Fruit fly (Drosophila melanogaster): ENCODE data around the gene stai.

The stai gene

DNA sequence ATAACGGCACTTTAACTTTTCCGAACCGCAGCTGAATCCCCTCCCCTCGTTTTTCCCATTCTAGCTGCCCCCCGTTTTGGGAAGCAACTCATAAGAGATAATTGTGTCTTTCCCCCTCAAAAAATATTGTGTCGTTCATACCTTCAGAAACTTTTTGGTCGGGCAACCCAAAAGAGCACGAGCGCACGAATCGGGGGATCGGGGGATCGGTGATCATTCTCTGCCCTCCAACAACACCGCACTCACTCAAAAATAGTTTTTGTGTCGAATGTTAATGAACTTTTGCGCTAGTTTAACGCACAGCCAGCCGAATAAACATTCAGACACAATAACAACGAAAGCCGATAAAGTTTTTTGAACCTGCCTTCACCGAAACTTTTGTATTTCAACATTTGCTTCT is 9.8 kb upstream of the stai start (continued):
- TF ChIP-seq eve (GFP tag; optimal IDR thresholded peaks at IDR 0.05) (no peak), Neu2 (GFP tag; optimal IDR thresholded peaks at IDR 0.05; ENCODE audit: borderline replicate concordance) (no peak), Adf1 (GFP tag; IDR thresholded peaks at IDR 0.05) (peak; percentile 59; the same call in 1 of the 2 replicates), CG43689 (GFP tag; IDR thresholded peaks at IDR 0.05) (no peak), lmd (GFP tag; IDR thresholded peaks at IDR 0.05) (no peak), CG17612 (GFP tag; IDR thresholded peaks at IDR 0.05) (no peak), Trl (optimal IDR thresholded peaks at IDR 0.05) (peak in 1 of 2 experiments; percentile 7), Trl (GFP tag; optimal IDR thresholded peaks at IDR 0.05) (no peak), Dad (GFP tag; optimal IDR thresholded peaks at IDR 0.05) (no peak), Hand (GFP tag; optimal IDR thresholded peaks at IDR 0.05) (no peak), pan (optimal IDR thresholded peaks at IDR 0.05) (no peak), pan (GFP tag; optimal IDR thresholded peaks at IDR 0.05 in 1 of 2, IDR thresholded peaks at IDR 0.05 in 1 of 2) (peak in 1 of 2 experiments; percentile 20), ase (GFP tag; IDR thresholded peaks at IDR 0.05) (no peak), D19B (GFP tag; optimal IDR thresholded peaks at IDR 0.05) (no peak), Aef1 (GFP tag; IDR thresholded peaks at IDR 0.05) (peak; percentile 64), CG4404 (GFP tag; IDR thresholded peaks at IDR 0.05) (no peak), CG6272 (GFP tag; IDR thresholded peaks at IDR 0.05) (no peak), CoRest (tag; optimal IDR thresholded peaks at IDR 0.05) (no peak), tll (GFP tag; optimal IDR thresholded peaks at IDR 0.05) (no peak), pho (GFP tag; optimal IDR thresholded peaks at IDR 0.05) (no peak), nmo (GFP tag; optimal IDR thresholded peaks at IDR 0.05) (no peak), Kr (GFP tag; optimal IDR thresholded peaks at IDR 0.05) (no peak), dpn (GFP tag; optimal IDR thresholded peaks at IDR 0.05) (no peak), Sox102F (GFP tag; optimal IDR thresholded peaks at IDR 0.05) (no peak), Rx (GFP tag; IDR thresholded peaks at IDR 0.05) (no peak), CG13894 (tag; optimal IDR thresholded peaks at IDR 0.05) (peak; percentile 28), Deaf1 (tag; optimal IDR thresholded peaks at IDR 0.05) (peak; percentile 84), B-H1 (GFP tag; IDR thresholded peaks at IDR 0.05) (no peak), CG7963 (GFP tag; IDR thresholded peaks at IDR 0.05; ENCODE audit: partially characterized antibody) (no peak), kni (GFP tag; optimal IDR thresholded peaks at IDR 0.05) (peak; percentile 87), ranshi (GFP tag; IDR thresholded peaks at IDR 0.05) (no peak), CG13424 (tag; optimal IDR thresholded peaks at IDR 0.05) (no peak), CG2678 (tag; optimal IDR thresholded peaks at IDR 0.05) (peak; percentile 26), CG9215 (GFP tag; IDR thresholded peaks at IDR 0.05) (no peak), CG10543 (GFP tag; optimal IDR thresholded peaks at IDR 0.05) (peak; percentile 68), Fer3 (tag; optimal IDR thresholded peaks at IDR 0.05) (no peak), CG4730 (GFP tag; IDR thresholded peaks at IDR 0.05) (no peak), CG34422 (GFP tag; IDR thresholded peaks at IDR 0.05) (no peak), salm (tag; optimal IDR thresholded peaks at IDR 0.05) (no peak), run (tag; optimal IDR thresholded peaks at IDR 0.05) (no peak), CG8944 (GFP tag; optimal IDR thresholded peaks at IDR 0.05) (no peak), rib (GFP tag; IDR thresholded peaks at IDR 0.05) (peak; percentile 69; the same call in 1 of the 2 replicates), CG10366 (GFP tag; IDR thresholded peaks at IDR 0.05) (no peak), z (GFP tag; IDR thresholded peaks at IDR 0.05) (peak; percentile 92), mld (GFP tag; IDR thresholded peaks at IDR 0.05; ENCODE audit: partially characterized antibody) (no peak), CG8281 (tag; optimal IDR thresholded peaks at IDR 0.05) (no peak), CG8924 (tag; optimal IDR thresholded peaks at IDR 0.05) (peak; percentile 5), fd3F (GFP tag; optimal IDR thresholded peaks at IDR 0.05) (no peak), ci (GFP tag; IDR thresholded peaks at IDR 0.05) (peak; percentile 26; the same call in 1 of the 3 replicates), ken (GFP tag; IDR thresholded peaks at IDR 0.05) (no peak), CG7556 (GFP tag; optimal IDR thresholded peaks at IDR 0.05) (no peak), CG6175 (GFP tag; IDR thresholded peaks at IDR 0.05) (no peak)

Measured in whole organism, embryonic.